Worm (Caenorhabditis elegans) whole organism, L1 larva: Measurements from ENCODE around the gene ttll-4.

Experiments used
- C34B4.2 ChIP-seq: sonication (generic microtip); optimal IDR thresholded peaks from 2 replicates; lab custom pipeline; 2017; ENCODE audit warnings: mild to moderate bottlenecking, missing genetic modification characterization, missing compliant biosample characterization
- aha-1 ChIP-seq: fragments of 150-350 bp; optimal IDR thresholded peaks from 2 replicates; lab custom pipeline; 2014; ENCODE audit warnings: missing biosample characterization, missing genetic modification characterization
- alr-1 ChIP-seq: fragments of 200-800 bp; sonication (Bioruptor generic); optimal IDR thresholded peaks from 2 replicates; lab custom pipeline; 2018; ENCODE audit warnings: borderline replicate concordance, mild to moderate bottlenecking, missing genetic modification characterization, missing compliant biosample characterization
- ama-1 ChIP-seq: fragments of 150-350 bp; optimal IDR thresholded peaks from 2 replicates; lab custom pipeline; 2014
- ceh-82 ChIP-seq, 3 experiments: fragments of 150-350 bp in 1 of 3; sonication (generic microtip) in 2 of 3; optimal IDR thresholded peaks; 2 replicates each; lab custom pipeline; 2014 to 2017; ENCODE audit warnings: missing biosample characterization in 3 of 3, missing genetic modification characterization in 3 of 3
- ceh-88 ChIP-seq: fragments of 200-800 bp; sonication (Bioruptor generic); IDR thresholded peaks from 2 replicates; pipeline ENCODE4 v1.3.6; 2022; ENCODE audit warnings: missing genetic modification characterization, missing compliant biosample characterization
- ets-5 ChIP-seq: fragments of 200-800 bp; sonication (Bioruptor generic); IDR thresholded peaks from 2 replicates; pipeline ENCODE4 v1.3.6; 2022; ENCODE audit warnings: missing genetic modification characterization, missing compliant biosample characterization
- fkh-4 ChIP-seq: sonication (generic microtip); optimal IDR thresholded peaks from 2 replicates; lab custom pipeline; 2016; ENCODE audit warnings: missing compliant biosample characterization, missing genetic modification characterization, borderline replicate concordance
- fkh-8 ChIP-seq: sonication (generic microtip); optimal IDR thresholded peaks from 2 replicates; lab custom pipeline; 2016; ENCODE audit warnings: mild to moderate bottlenecking, missing genetic modification characterization, missing compliant biosample characterization
- fos-1 ChIP-seq: fragments of 150-350 bp; optimal IDR thresholded peaks from 2 replicates; lab custom pipeline; 2014; ENCODE audit warnings: missing biosample characterization, missing genetic modification characterization
- grh-1 ChIP-seq: fragments of 200-800 bp; sonication (Bioruptor generic); IDR thresholded peaks from 2 replicates; pipeline ENCODE4 v1.3.6; 2022; ENCODE audit warnings: missing genetic modification reagents, missing genetic modification characterization, missing compliant biosample characterization
- hlh-17 ChIP-seq: fragments of 200-800 bp; sonication (Bioruptor generic); optimal IDR thresholded peaks from 2 replicates; lab custom pipeline; 2018; ENCODE audit warnings: missing genetic modification characterization, mild to moderate bottlenecking, missing compliant biosample characterization, moderate library complexity, borderline replicate concordance
- hlh-4 ChIP-seq: sonication (generic microtip); optimal IDR thresholded peaks from 2 replicates; lab custom pipeline; 2016; ENCODE audit warnings: mild to moderate bottlenecking, missing genetic modification characterization, missing compliant biosample characterization
- isw-1 ChIP-seq: fragments of 200-800 bp; sonication (Bioruptor generic); IDR thresholded peaks from 2 replicates; pipeline ENCODE4 v1.3.6; 2022; ENCODE audit warnings: missing genetic modification characterization, missing compliant biosample characterization
- jun-1 ChIP-seq: fragments of 150-350 bp; optimal IDR thresholded peaks from 2 replicates; lab custom pipeline; 2014; ENCODE audit warnings: missing biosample characterization, missing genetic modification reagents, missing genetic modification characterization
- lin-13 ChIP-seq: fragments of 150-350 bp; optimal IDR thresholded peaks from 2 replicates; lab custom pipeline; 2014; ENCODE audit warnings: missing biosample characterization, missing genetic modification reagents, missing genetic modification characterization
- lin-39 ChIP-seq: fragments of 150-350 bp; optimal IDR thresholded peaks from 2 replicates; lab custom pipeline; 2014; ENCODE audit warnings: missing biosample characterization, missing genetic modification reagents, missing genetic modification characterization
- lir-3 ChIP-seq: sonication (generic microtip); optimal IDR thresholded peaks from 2 replicates; lab custom pipeline; 2016; ENCODE audit warnings: mild to moderate bottlenecking, missing genetic modification characterization, moderate library complexity, missing compliant biosample characterization; ENCODE audit not compliant: poor library complexity
- lsy-2 ChIP-seq, 2 experiments: fragments of 150-350 bp; optimal IDR thresholded peaks; 2 replicates each; lab custom pipeline; 2014; ENCODE audit warnings: missing biosample characterization in 2 of 2, missing genetic modification characterization in 2 of 2
- mdl-1 ChIP-seq, 2 experiments: fragments of 150-350 bp; optimal IDR thresholded peaks; 2 replicates each; lab custom pipeline; 2014 to 2017; ENCODE audit warnings: missing biosample characterization in 2 of 2, missing genetic modification characterization in 2 of 2, inconsistent platforms in 1 of 2
- nhr-12 ChIP-seq: sonication (generic microtip); optimal IDR thresholded peaks from 2 replicates; lab custom pipeline; 2017; ENCODE audit warnings: missing biosample characterization, missing genetic modification characterization
- nhr-237 ChIP-seq: fragments of 150-350 bp; optimal IDR thresholded peaks from 2 replicates; lab custom pipeline; 2014; ENCODE audit warnings: missing biosample characterization, missing genetic modification characterization
- nhr-28 ChIP-seq: fragments of 150-350 bp; optimal IDR thresholded peaks from 2 replicates; lab custom pipeline; 2014; ENCODE audit warnings: missing biosample characterization, missing genetic modification characterization
- nhr-47 ChIP-seq: sonication (generic microtip); optimal IDR thresholded peaks from 2 replicates; lab custom pipeline; 2016; ENCODE audit warnings: mild to moderate bottlenecking, missing genetic modification characterization, moderate library complexity, missing compliant biosample characterization
- nhr-71 ChIP-seq: sonication (generic microtip); optimal IDR thresholded peaks from 2 replicates; lab custom pipeline; 2016; ENCODE audit warnings: mild to moderate bottlenecking, missing genetic modification characterization, moderate library complexity, missing compliant biosample characterization
- nhr-76 ChIP-seq: sonication (generic microtip); optimal IDR thresholded peaks from 2 replicates; lab custom pipeline; 2017; ENCODE audit warnings: missing biosample characterization, missing genetic modification characterization
- nhr-90 ChIP-seq: sonication (generic microtip); optimal IDR thresholded peaks from 2 replicates; lab custom pipeline; 2016; ENCODE audit warnings: mild to moderate bottlenecking, missing genetic modification characterization, missing compliant biosample characterization; ENCODE audit not compliant: poor library complexity
- pqm-1 ChIP-seq: sonication (generic microtip); optimal IDR thresholded peaks from 3 replicates; lab custom pipeline; 2017; ENCODE audit warnings: missing biosample characterization, missing genetic modification characterization
- snpc-4 ChIP-seq: fragments of 150-350 bp; optimal IDR thresholded peaks from 2 replicates; lab custom pipeline; 2014; ENCODE audit warnings: missing biosample characterization, missing genetic modification characterization
- sup-37 ChIP-seq: fragments of 200-800 bp; sonication (Bioruptor generic); optimal IDR thresholded peaks from 2 replicates; lab custom pipeline; 2018; ENCODE audit warnings: mild to moderate bottlenecking, missing genetic modification characterization, missing compliant biosample characterization
- tlp-1 ChIP-seq: fragments of 150-350 bp; optimal IDR thresholded peaks from 2 replicates; lab custom pipeline; 2014; ENCODE audit warnings: missing biosample characterization, missing genetic modification characterization
- unc-98 ChIP-seq: fragments of 200-800 bp; sonication (Bioruptor generic); IDR thresholded peaks from 2 replicates; pipeline ENCODE4 v1.3.6; 2022; ENCODE audit warnings: missing genetic modification characterization, missing compliant biosample characterization
- ztf-11 ChIP-seq, 2 experiments: sonication (generic microtip); optimal IDR thresholded peaks; 2 replicates each; lab custom pipeline; 2016 to 2017; ENCODE audit warnings: missing genetic modification characterization in 2 of 2, missing biosample characterization in 1 of 2, missing compliant biosample characterization in 1 of 2

The ttll-4 gene

ce11 chrIII:10097981-10098380 is 26.0 kb upstream of the ttll-4 start, which contains the start of gene spop-1:
Gene spop-1 (minus strand): TSS chrIII:10098081.
- no peak for TF ChIP-seq jun-1 (tag; lab: Kevin White, UChicago)
- no peak for TF ChIP-seq unc-98 (GFP tag; lab: Robert Waterston, UW)
- no peak for TF ChIP-seq nhr-71
- no peak for TF ChIP-seq ets-5 (GFP tag; lab: Robert Waterston, UW)
- TF ChIP-seq nhr-28 (tag; lab: Kevin White, UChicago) = no peak
- TF ChIP-seq ceh-88 (GFP tag; lab: Robert Waterston, UW) = no peak
- TF ChIP-seq lsy-2 (tag; optimal IDR thresholded peaks at IDR 0.05; lab: Kevin White, UChicago) = no peak
- TF ChIP-seq lir-3 (tag; lab: Kevin White, UChicago) = no peak
- no peak for TF ChIP-seq fos-1 (tag; lab: Kevin White, UChicago)
- no peak for TF ChIP-seq ztf-11 (tag; optimal IDR thresholded peaks at IDR 0.05; lab: Kevin White, UChicago)
- no peak for TF ChIP-seq isw-1 (GFP tag; lab: Robert Waterston, UW)
- TF ChIP-seq, all 84 proteins: peak for 0

- TF ChIP-seq lsy-2 (tag; optimal IDR thresholded peaks at IDR 0.05; lab: Kevin White, UChicago) = no peak
- TF ChIP-seq ama-1 (lab: Kevin White, UChicago) = no peak
- no peak for TF ChIP-seq lin-13 (GFP tag; lab: Kevin White, UChicago)
- no peak for TF ChIP-seq jun-1 (tag; lab: Kevin White, UChicago)
- no peak for TF ChIP-seq nhr-90 (tag; lab: Kevin White, UChicago)
- no peak for TF ChIP-seq lin-39
- TF ChIP-seq snpc-4 (tag; lab: Kevin White, UChicago) = no peak
- TF ChIP-seq nhr-237 (tag; lab: Kevin White, UChicago) = no peak
- no peak for TF ChIP-seq fkh-4 (tag; lab: Kevin White, UChicago)
- no peak for TF ChIP-seq mdl-1 (tag; optimal IDR thresholded peaks at IDR 0.05; lab: Kevin White, UChicago)
- TF ChIP-seq, all 84 proteins: peak for 0
Measured at ce11 chrIII:10101352-10101751, 22.6 kb upstream of the ttll-4 start, which contains the start of gene kel-10. Gene kel-10 (minus strand): TSS chrIII:10101452.

- no peak for TF ChIP-seq alr-1 (tag; lab: Kevin White, UChicago)
Measured at ce11 chrIII:10106390-10106789, 17.6 kb upstream of the ttll-4 start, which contains the start of gene srt-55. Gene srt-55 (minus strand): TSS chrIII:10106490.

ce11 chrIII:10108995-10109394 is 15.0 kb upstream of the ttll-4 start, which contains the start of gene T16H12.9:
Gene T16H12.9 (plus strand): TSS chrIII:10109295.
- TF ChIP-seq mdl-1 (tag; optimal IDR thresholded peaks at IDR 0.05; lab: Kevin White, UChicago) = no peak
- no peak for TF ChIP-seq ceh-88 (GFP tag; lab: Robert Waterston, UW)
- no peak for TF ChIP-seq fos-1 (tag; lab: Kevin White, UChicago)
- TF ChIP-seq aha-1 (tag; lab: Kevin White, UChicago) = no peak
- TF ChIP-seq tlp-1 = no peak
- no peak for TF ChIP-seq nhr-76 (tag; lab: Kevin White, UChicago)
- no peak for TF ChIP-seq pqm-1 (tag; lab: Kevin White, UChicago)

- TF ChIP-seq hlh-4 (tag; lab: Kevin White, UChicago) (no peak), nhr-47 (tag; lab: Kevin White, UChicago) (no peak), nhr-12 (tag; lab: Kevin White, UChicago) (no peak), C34B4.2 (no peak), sup-37 (GFP tag; lab: Kevin White, UChicago) (no peak), ceh-82 (tag; optimal IDR thresholded peaks at IDR 0.05; lab: Kevin White, UChicago) (no peak), grh-1 (no peak), hlh-17 (GFP tag; lab: Kevin White, UChicago) (no peak), fkh-8 (no peak)
Measured at ce11 chrIII:10112958-10113357, 11.0 kb upstream of the ttll-4 start, which contains the start of gene vps-29. Gene vps-29 (minus strand): TSS chrIII:10113058.
